Worm (Caenorhabditis elegans): ENCODE data around the gene F22B8.7.

DNA sequence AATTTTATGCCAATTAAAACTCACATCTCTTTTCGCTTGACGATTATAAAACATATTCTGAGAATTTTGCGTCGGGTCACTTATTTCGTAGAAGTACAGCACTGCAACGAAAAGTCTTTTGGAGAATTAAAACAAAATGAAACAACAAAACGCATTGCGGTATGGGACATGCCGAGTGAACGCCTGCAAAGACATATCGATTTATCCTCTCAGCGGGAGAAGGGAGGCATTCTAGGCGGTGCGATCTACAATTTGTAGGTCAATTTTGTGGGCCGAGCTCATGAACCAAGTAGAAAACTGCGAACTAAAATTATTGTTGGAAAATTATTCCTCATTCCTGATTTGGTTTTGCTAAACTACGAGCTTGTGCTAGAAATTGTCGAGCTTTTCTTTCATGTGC lies 41.0 kb upstream of the F22B8.7 start, which contains the start of gene F14H3.3:
- no peak for TF ChIP-seq ama-1 (optimal IDR thresholded peaks at IDR 0.05)
- TF ChIP-seq ama-1 (GFP tag; optimal IDR thresholded peaks at IDR 0.05): no peak
- TF ChIP-seq nfya-2 (GFP tag; IDR thresholded peaks at IDR 0.05): no peak
- no peak for TF ChIP-seq K12H6.12 (tag; optimal IDR thresholded peaks at IDR 0.05)
- no peak for TF ChIP-seq unc-130 (GFP tag; optimal IDR thresholded peaks at IDR 0.05)
- no peak for TF ChIP-seq ceh-79 (tag; optimal IDR thresholded peaks at IDR 0.05)
- TF ChIP-seq ets-4 (GFP tag; optimal IDR thresholded peaks at IDR 0.05): no peak
- no peak for TF ChIP-seq dpl-1 (GFP tag; optimal IDR thresholded peaks at IDR 0.05)
- no peak for TF ChIP-seq mel-28 (tag; optimal IDR thresholded peaks at IDR 0.05; ENCODE audit: borderline replicate concordance)
- TF ChIP-seq ceh-91 (GFP tag; IDR thresholded peaks at IDR 0.05): no peak
- TF ChIP-seq ztf-26 (tag; optimal IDR thresholded peaks at IDR 0.05): no peak
- no peak for TF ChIP-seq nhr-90 (tag; optimal IDR thresholded peaks at IDR 0.05)
- no peak for TF ChIP-seq efl-1 (GFP tag; optimal IDR thresholded peaks at IDR 0.05)
- no peak for TF ChIP-seq sdz-38 (tag; optimal IDR thresholded peaks at IDR 0.05)
